Fruit fly (Drosophila melanogaster) whole organism, prepupa: ENCODE data around the gene CG3566.

Source experiments
- Blimp-1 ChIP-seq: fragments of 200-800 bp; sonication (Bioruptor generic); optimal IDR thresholded peaks from 3 replicates; lab custom pipeline; 2017; ENCODE audit warnings: missing biosample characterization, missing genetic modification characterization, mild to moderate bottlenecking, moderate library complexity, missing genetic modification reagents
- CG10631 ChIP-seq: fragments of 200-800 bp; sonication (Bioruptor generic); optimal IDR thresholded peaks from 2 replicates; lab custom pipeline; 2016; ENCODE audit warnings: missing biosample characterization, missing genetic modification characterization
- CG10669 ChIP-seq: fragments of 200-800 bp; sonication (Bioruptor generic); optimal IDR thresholded peaks from 3 replicates; lab custom pipeline; 2018; ENCODE audit warnings: missing biosample characterization, mild to moderate bottlenecking, missing genetic modification characterization, moderate library complexity
- CG11294 ChIP-seq: fragments of 200-800 bp; sonication (Bioruptor generic); IDR thresholded peaks from 2 replicates; pipeline ENCODE4 v1.3.6; 2022; ENCODE audit warnings: missing biosample characterization, missing genetic modification characterization
- CG11902 ChIP-seq: fragments of 200-800 bp; sonication (Bioruptor generic); optimal IDR thresholded peaks from 3 replicates; lab custom pipeline; 2016; ENCODE audit warnings: missing biosample characterization, missing genetic modification characterization
- CG15336 ChIP-seq: fragments of 200-800 bp; sonication (Bioruptor generic); IDR thresholded peaks from 2 replicates; pipeline ENCODE4 v1.3.6; 2022; ENCODE audit warnings: missing biosample characterization, missing genetic modification characterization
- CG1621 ChIP-seq: fragments of 200-800 bp; sonication (Bioruptor generic); optimal IDR thresholded peaks from 3 replicates; lab custom pipeline; 2018; ENCODE audit warnings: missing biosample characterization, mild to moderate bottlenecking, missing genetic modification characterization
- CG16779 ChIP-seq: fragments of 200-800 bp; sonication (Bioruptor generic); optimal IDR thresholded peaks from 3 replicates; lab custom pipeline; 2017; ENCODE audit warnings: missing biosample characterization, mild to moderate bottlenecking, missing genetic modification characterization
- CG3032 ChIP-seq: fragments of 200-800 bp; optimal IDR thresholded peaks from 2 replicates; lab custom pipeline; 2019; ENCODE audit warnings: missing biosample characterization, mild to moderate bottlenecking, missing genetic modification characterization, moderate library complexity
- CG34406 ChIP-seq: fragments of 200-800 bp; sonication (Bioruptor generic); optimal IDR thresholded peaks from 3 replicates; lab custom pipeline; 2016; ENCODE audit warnings: missing biosample characterization, missing genetic modification characterization
- CG3919 ChIP-seq: fragments of 200-800 bp; sonication (Bioruptor generic); optimal IDR thresholded peaks from 3 replicates; lab custom pipeline; 2016; ENCODE audit warnings: missing biosample characterization, missing genetic modification characterization
- CG4318 ChIP-seq: fragments of 200-800 bp; sonication (Bioruptor generic); optimal IDR thresholded peaks from 3 replicates; lab custom pipeline; 2017; ENCODE audit warnings: missing biosample characterization, mild to moderate bottlenecking, missing genetic modification characterization
- CG6276 ChIP-seq: fragments of 200-800 bp; sonication (Bioruptor generic); optimal IDR thresholded peaks from 2 replicates; lab custom pipeline; 2017; ENCODE audit warnings: missing biosample characterization, mild to moderate bottlenecking, missing genetic modification characterization
- CG6808 ChIP-seq: fragments of 200-800 bp; sonication (Bioruptor generic); optimal IDR thresholded peaks from 3 replicates; lab custom pipeline; 2017; ENCODE audit warnings: missing biosample characterization, missing genetic modification characterization, mild to moderate bottlenecking, moderate library complexity, missing genetic modification reagents
- CG7368 ChIP-seq: fragments of 200-800 bp; sonication (Bioruptor generic); optimal IDR thresholded peaks from 3 replicates; lab custom pipeline; 2016; ENCODE audit warnings: missing biosample characterization, missing genetic modification characterization
- CG8119 ChIP-seq: fragments of 200-800 bp; sonication (Bioruptor generic); IDR thresholded peaks from 3 replicates; pipeline ENCODE4 v1.3.6; 2022; ENCODE audit warnings: missing biosample characterization, missing genetic modification characterization
- CG8319 ChIP-seq: fragments of 200-800 bp; sonication (Bioruptor generic); optimal IDR thresholded peaks from 3 replicates; lab custom pipeline; 2016; ENCODE audit warnings: missing biosample characterization, missing genetic modification characterization
- CG8632 ChIP-seq: fragments of 200-800 bp; sonication (Bioruptor generic); optimal IDR thresholded peaks from 3 replicates; lab custom pipeline; 2016; ENCODE audit warnings: missing biosample characterization, missing genetic modification characterization
- CG9139 ChIP-seq: fragments of 200-800 bp; sonication (Bioruptor generic); optimal IDR thresholded peaks from 3 replicates; lab custom pipeline; 2017; ENCODE audit warnings: missing biosample characterization, mild to moderate bottlenecking, missing genetic modification characterization
- Eip75B ChIP-seq: fragments of 200-800 bp; sonication (Bioruptor generic); optimal IDR thresholded peaks from 3 replicates; lab custom pipeline; 2016; ENCODE audit warnings: missing biosample characterization, missing genetic modification characterization
- Eip78C ChIP-seq: fragments of 200-800 bp; sonication (Bioruptor generic); peaks from one replicate; lab custom pipeline; 2016; ENCODE audit warnings: missing biosample characterization, missing genetic modification characterization
- Ets96B ChIP-seq: fragments of 200-800 bp; optimal IDR thresholded peaks from 2 replicates; lab custom pipeline; 2019; ENCODE audit warnings: missing biosample characterization, mild to moderate bottlenecking, missing genetic modification characterization, moderate library complexity
- Gug ChIP-seq: fragments of 200-800 bp; sonication (Bioruptor generic); IDR thresholded peaks from 2 replicates; pipeline ENCODE4 v1.3.6; 2022; ENCODE audit warnings: missing biosample characterization, missing genetic modification characterization
- Hr38 ChIP-seq: sonication (Bioruptor generic); optimal IDR thresholded peaks from 2 replicates; lab custom pipeline; 2016; ENCODE audit warnings: missing biosample characterization, missing genetic modification characterization
- Hr4 ChIP-seq: fragments of 200-800 bp; sonication (Bioruptor generic); optimal IDR thresholded peaks from 3 replicates; lab custom pipeline; 2016; ENCODE audit warnings: missing biosample characterization, missing genetic modification characterization
- Lpt ChIP-seq: fragments of 200-800 bp; sonication (Bioruptor generic); optimal IDR thresholded peaks from 3 replicates; lab custom pipeline; 2016; ENCODE audit warnings: missing biosample characterization, missing genetic modification characterization
- OdsH ChIP-seq: fragments of 200-800 bp; sonication (Bioruptor generic); optimal IDR thresholded peaks from 3 replicates; lab custom pipeline; 2016; ENCODE audit warnings: missing biosample characterization, missing genetic modification characterization
- Smox ChIP-seq: fragments of 200-800 bp; sonication (Bioruptor generic); optimal IDR thresholded peaks from 3 replicates; lab custom pipeline; 2016; ENCODE audit warnings: missing biosample characterization, missing genetic modification characterization
- Sox102F ChIP-seq: fragments of 200-800 bp; sonication (Bioruptor generic); optimal IDR thresholded peaks from 2 replicates; lab custom pipeline; 2016; ENCODE audit warnings: missing biosample characterization, mild to moderate bottlenecking, missing genetic modification characterization
- Sox14 ChIP-seq: fragments of 200-800 bp; sonication (Bioruptor generic); optimal IDR thresholded peaks from 3 replicates; lab custom pipeline; 2016; ENCODE audit warnings: missing biosample characterization, missing genetic modification characterization
- Sox15 ChIP-seq: fragments of 200-800 bp; sonication (Bioruptor generic); optimal IDR thresholded peaks from 3 replicates; lab custom pipeline; 2016; ENCODE audit warnings: missing biosample characterization, missing genetic modification characterization
- achi ChIP-seq: fragments of 200-800 bp; sonication (Bioruptor generic); optimal IDR thresholded peaks from 3 replicates; lab custom pipeline; 2016; ENCODE audit warnings: missing biosample characterization, missing genetic modification characterization
- cyc ChIP-seq: fragments of 200-800 bp; sonication (Bioruptor generic); optimal IDR thresholded peaks from 3 replicates; lab custom pipeline; 2016; ENCODE audit warnings: missing biosample characterization, missing genetic modification characterization
- dac ChIP-seq: fragments of 200-800 bp; sonication (Bioruptor generic); optimal IDR thresholded peaks from 2 replicates; lab custom pipeline; 2017; ENCODE audit warnings: missing biosample characterization, mild to moderate bottlenecking, missing genetic modification characterization
- dsx ChIP-seq: fragments of 200-800 bp; optimal IDR thresholded peaks from 3 replicates; lab custom pipeline; 2019; ENCODE audit warnings: missing biosample characterization, mild to moderate bottlenecking, missing genetic modification characterization, moderate library complexity; ENCODE audit not compliant: poor library complexity, severe bottlenecking
- esn ChIP-seq: fragments of 200-800 bp; sonication (Bioruptor generic); optimal IDR thresholded peaks from 2 replicates; lab custom pipeline; 2016; ENCODE audit warnings: missing biosample characterization, mild to moderate bottlenecking, missing genetic modification characterization, moderate library complexity
- fd59A ChIP-seq: fragments of 200-800 bp; sonication (Bioruptor generic); optimal IDR thresholded peaks from 2 replicates; lab custom pipeline; 2017; ENCODE audit warnings: missing biosample characterization, mild to moderate bottlenecking, missing genetic modification characterization, missing genetic modification reagents
- fd85E ChIP-seq: fragments of 200-800 bp; sonication (Bioruptor generic); optimal IDR thresholded peaks from 3 replicates; lab custom pipeline; 2016; ENCODE audit warnings: missing biosample characterization, missing genetic modification characterization
- fkh ChIP-seq: fragments of 200-800 bp; sonication (Bioruptor generic); optimal IDR thresholded peaks from 3 replicates; lab custom pipeline; 2017; ENCODE audit warnings: missing biosample characterization, mild to moderate bottlenecking, missing genetic modification characterization, moderate library complexity
- lz ChIP-seq: fragments of 200-800 bp; sonication (Bioruptor generic); optimal IDR thresholded peaks from 3 replicates; lab custom pipeline; 2016; ENCODE audit warnings: missing biosample characterization, missing genetic modification characterization
- net ChIP-seq: fragments of 200-800 bp; sonication (Bioruptor generic); optimal IDR thresholded peaks from 3 replicates; lab custom pipeline; 2016; ENCODE audit warnings: missing biosample characterization, missing genetic modification characterization
- pdm3 ChIP-seq: fragments of 200-800 bp; sonication (Bioruptor generic); optimal IDR thresholded peaks from 3 replicates; lab custom pipeline; 2016; ENCODE audit warnings: missing biosample characterization, missing genetic modification characterization
- salr ChIP-seq, 2 experiments: fragments of 200-800 bp; sonication (Bioruptor generic); optimal IDR thresholded peaks; 3 replicates each; lab custom pipeline; 2016 to 2018; ENCODE audit warnings: missing biosample characterization in 2 of 2, missing genetic modification characterization in 2 of 2, mild to moderate bottlenecking in 1 of 2
- spab ChIP-seq: fragments of 200-800 bp; sonication (Bioruptor generic); optimal IDR thresholded peaks from 2 replicates; lab custom pipeline; 2017; ENCODE audit warnings: missing biosample characterization, mild to moderate bottlenecking, missing genetic modification characterization, missing genetic modification reagents
- ss ChIP-seq, 2 experiments: fragments of 200-800 bp; sonication (Bioruptor generic); optimal IDR thresholded peaks; 2 replicates in 1 of 2; 3 replicates in 1 of 2; lab custom pipeline; 2017 to 2018; ENCODE audit warnings: mild to moderate bottlenecking in 2 of 2, missing biosample characterization in 2 of 2, missing genetic modification characterization in 2 of 2, moderate library complexity in 1 of 2
- svp ChIP-seq: fragments of 200-800 bp; sonication (Bioruptor generic); peaks from one replicate; lab custom pipeline; 2016; ENCODE audit warnings: missing biosample characterization, missing genetic modification characterization
- topi ChIP-seq: fragments of 200-800 bp; sonication (Bioruptor generic); optimal IDR thresholded peaks from 3 replicates; lab custom pipeline; 2016; ENCODE audit warnings: missing biosample characterization, missing genetic modification characterization
- vri ChIP-seq: fragments of 200-800 bp; sonication (Bioruptor generic); optimal IDR thresholded peaks from 3 replicates; lab custom pipeline; 2016; ENCODE audit warnings: missing biosample characterization, mild to moderate bottlenecking, missing genetic modification characterization

The CG3566 gene

DNA sequence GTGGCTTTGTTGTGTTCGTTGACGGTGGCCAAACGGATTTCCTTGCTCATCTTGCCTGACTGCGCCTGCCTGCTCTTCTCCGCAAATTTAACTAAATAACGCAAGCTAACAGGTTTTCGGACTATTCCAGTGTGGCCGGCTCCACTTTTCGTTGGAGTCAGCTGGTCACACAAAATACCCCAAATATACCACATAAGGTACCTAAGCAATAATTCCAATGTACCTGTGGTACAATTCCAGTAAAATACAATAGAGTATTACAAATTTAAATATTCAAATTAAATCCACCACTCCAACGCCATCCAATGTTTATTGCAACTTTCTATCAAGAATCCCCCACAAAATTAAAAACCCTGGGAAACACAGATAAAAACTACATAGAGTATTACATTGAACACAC lies at the start of gene CG3566:
Gene CG3566 (minus strand): TSS at position 135 of the 400 bp plus-strand sequence.
- TF ChIP-seq CG1621 (peak; percentile 12), esn (GFP tag; lab: Kevin White, UChicago) (peak; percentile 21), Sox14 (GFP tag; lab: Kevin White, UChicago) (peak; percentile 12), Sox15 (no peak), CG15336 (GFP tag; lab: Robert Waterston, UW) (0 out of 2 replicates have a peak, but pooled peaks have one; percentile 27), vri (GFP tag; lab: Kevin White, UChicago) (peak; percentile 16), svp (GFP tag; lab: Kevin White, UChicago) (peak; percentile 52), Eip78C (GFP tag; lab: Kevin White, UChicago) (peak; percentile 63), dsx (GFP tag; lab: Kevin White, UChicago) (peak; percentile 0), achi (GFP tag; lab: Kevin White, UChicago) (no peak)

DNA sequence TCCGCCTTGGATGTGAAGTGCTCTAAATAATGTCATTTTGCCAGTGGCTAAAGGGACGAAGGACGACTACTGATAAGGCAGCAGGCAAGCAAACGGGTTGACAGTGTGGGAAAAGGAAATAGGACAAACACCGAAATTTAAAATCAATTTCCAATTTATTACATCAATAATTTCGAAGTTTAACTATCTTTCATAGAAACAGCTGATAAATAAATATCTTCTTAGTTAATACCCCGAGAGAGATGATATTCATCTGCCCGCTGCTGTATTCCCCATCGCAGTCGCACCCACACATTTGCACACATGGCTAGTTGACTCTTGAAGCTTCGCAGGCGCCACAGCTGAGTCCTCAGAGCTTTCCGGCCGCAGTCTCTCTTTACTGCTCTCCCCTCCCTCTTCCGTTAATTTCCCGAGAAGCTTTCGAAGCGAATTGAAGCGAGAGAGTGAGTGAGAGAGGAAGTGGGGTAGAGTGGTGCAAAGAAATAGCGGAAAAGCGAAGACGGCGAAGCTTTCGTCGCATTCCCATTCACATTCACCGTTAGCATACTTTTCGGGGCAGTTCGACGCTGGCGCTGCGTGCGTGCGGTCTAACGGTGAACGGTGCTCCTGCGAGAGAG lies 40.4 kb upstream of the CG3566 start:
- peak; percentile 42 for TF ChIP-seq CG10631 (GFP tag; lab: Kevin White, UChicago)
- peak; percentile 29 for TF ChIP-seq lz (GFP tag; lab: Kevin White, UChicago)
- peak; percentile 37 for TF ChIP-seq spab (GFP tag; lab: Kevin White, UChicago)
- TF ChIP-seq topi (GFP tag; lab: Kevin White, UChicago), result peak; percentile 27
- peak; percentile 20 for TF ChIP-seq achi (GFP tag; lab: Kevin White, UChicago)
- TF ChIP-seq CG4318 (GFP tag; lab: Kevin White, UChicago), result peak; percentile 11
- TF ChIP-seq svp (GFP tag; lab: Kevin White, UChicago), result peak; percentile 73
- peak; percentile 31 to 60 for TF ChIP-seq ss (GFP tag; optimal IDR thresholded peaks at IDR 0.05; lab: Kevin White, UChicago)
- TF ChIP-seq CG7368 (GFP tag; lab: Kevin White, UChicago), result peak; percentile 13
- TF ChIP-seq CG6808 (GFP tag; lab: Kevin White, UChicago), result peak; percentile 42
- TF ChIP-seq cyc (GFP tag; lab: Kevin White, UChicago), result peak; percentile 32
- TF ChIP-seq CG11294 (GFP tag; lab: Robert Waterston, UW), result no peak; the same call in 1 of the 2 replicates
- peak; percentile 32 for TF ChIP-seq esn (GFP tag; lab: Kevin White, UChicago)
- peak; percentile 48 for TF ChIP-seq dsx (GFP tag; lab: Kevin White, UChicago)
- TF ChIP-seq Smox (GFP tag; lab: Kevin White, UChicago), result peak; percentile 21
- TF ChIP-seq pdm3 (GFP tag; lab: Kevin White, UChicago), result peak; percentile 50
- no peak for TF ChIP-seq Hr38 (GFP tag; lab: Kevin White, UChicago)
- TF ChIP-seq Ets96B (tag; lab: Kevin White, UChicago), result peak; percentile 45
- TF ChIP-seq Eip75B, result peak; percentile 21
- no peak for TF ChIP-seq salr (GFP tag; optimal IDR thresholded peaks at IDR 0.05; lab: Kevin White, UChicago)
- TF ChIP-seq fd85E (GFP tag; lab: Kevin White, UChicago), result no peak
- peak; percentile 15 for TF ChIP-seq fd59A (GFP tag; lab: Kevin White, UChicago)
- TF ChIP-seq CG3032 (tag; lab: Kevin White, UChicago), result peak; percentile 42
- TF ChIP-seq net (GFP tag; lab: Kevin White, UChicago), result peak; percentile 26
- peak; percentile 60 for TF ChIP-seq CG3919 (GFP tag; lab: Kevin White, UChicago)
- TF ChIP-seq CG8632 (GFP tag; lab: Kevin White, UChicago), result no peak
- peak; percentile 32 for TF ChIP-seq CG6276 (GFP tag; lab: Kevin White, UChicago)
- TF ChIP-seq CG15336 (GFP tag; lab: Robert Waterston, UW), result peak; percentile 60
- no peak for TF ChIP-seq Sox102F
- peak; percentile 23 for TF ChIP-seq CG34406
- no peak for TF ChIP-seq dac (GFP tag; lab: Kevin White, UChicago)
- TF ChIP-seq CG10669 (GFP tag; lab: Kevin White, UChicago), result peak; percentile 31
- peak; percentile 54; the same call in 2 of the 3 replicates for TF ChIP-seq CG8119 (GFP tag; lab: Robert Waterston, UW)
- TF ChIP-seq CG9139 (GFP tag; lab: Kevin White, UChicago), result peak; percentile 12
- no peak for TF ChIP-seq fkh (GFP tag; lab: Kevin White, UChicago)
- peak; percentile 30 for TF ChIP-seq Sox14 (GFP tag; lab: Kevin White, UChicago)
- TF ChIP-seq OdsH (GFP tag; lab: Kevin White, UChicago), result peak; percentile 55
- no peak for TF ChIP-seq Blimp-1 (GFP tag; lab: Kevin White, UChicago)
- peak; percentile 33 for TF ChIP-seq Hr4 (GFP tag; lab: Kevin White, UChicago)
- no peak for TF ChIP-seq CG11902 (GFP tag; lab: Kevin White, UChicago)
- TF ChIP-seq Gug (GFP tag; lab: Robert Waterston, UW), result peak; percentile 42
- no peak for TF ChIP-seq CG8319 (GFP tag; lab: Kevin White, UChicago)
- TF ChIP-seq CG16779 (tag; lab: Kevin White, UChicago), result no peak
- peak; percentile 3 for TF ChIP-seq Lpt (GFP tag; lab: Kevin White, UChicago)
